Worm (Caenorhabditis elegans): ENCODE measurements around the gene fbxb-19.

DNA sequence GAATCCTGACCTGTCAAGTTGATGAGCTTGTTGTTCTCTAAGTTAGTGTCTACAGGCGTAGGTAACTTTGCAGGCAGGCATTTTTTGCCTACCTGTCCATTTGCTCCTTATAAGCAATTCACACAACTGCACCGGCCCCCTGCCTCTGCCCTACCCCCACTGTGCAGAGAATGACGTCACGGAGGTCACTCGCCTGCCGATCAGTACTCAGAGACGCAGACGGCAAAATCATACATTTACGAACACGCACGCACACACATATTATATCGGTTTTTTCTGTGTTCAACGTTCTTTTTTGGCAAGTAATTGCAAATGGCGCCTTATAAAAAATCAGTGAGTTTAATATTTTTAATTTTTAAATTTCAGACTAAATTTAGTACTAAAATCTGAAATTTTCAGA is 25.5 kb downstream of the fbxb-19 start, which contains the start of gene duxl-1:
- TF ChIP-seq ztf-11 (tag; optimal IDR thresholded peaks at IDR 0.05) (peak; percentile 45), mab-5 (tag; optimal IDR thresholded peaks at IDR 0.05) (no peak), sptf-1 (tag; optimal IDR thresholded peaks at IDR 0.05) (no peak), zip-8 (tag; optimal IDR thresholded peaks at IDR 0.05) (peak; percentile 8), blmp-1 (tag; optimal IDR thresholded peaks at IDR 0.05) (no peak), M03D4.4 (tag; optimal IDR thresholded peaks at IDR 0.05) (no peak), unc-62 (GFP tag; optimal IDR thresholded peaks at IDR 0.05) (no peak), pha-4 (tag; optimal IDR thresholded peaks at IDR 0.05) (peak; percentile 31), ceh-83 (GFP tag; optimal IDR thresholded peaks at IDR 0.05) (no peak), snpc-4 (tag; optimal IDR thresholded peaks at IDR 0.05) (no peak), lin-13 (tag; optimal IDR thresholded peaks at IDR 0.05) (no peak), nhr-237 (tag; optimal IDR thresholded peaks at IDR 0.05) (no peak), unc-39 (tag; optimal IDR thresholded peaks at IDR 0.05) (no peak), lsy-2 (tag; optimal IDR thresholded peaks at IDR 0.05) (no peak)

All from whole organism, mixed stage, embryonic.